Fruit fly (Drosophila melanogaster): ENCODE results near the gene CG4080.

- TF ChIP-seq EcR (GFP tag; optimal IDR thresholded peaks at IDR 0.05) (no peak), usp (GFP tag; optimal IDR thresholded peaks at IDR 0.05) (no peak), CG8478 (optimal IDR thresholded peaks at IDR 0.05) (no peak), psq (optimal IDR thresholded peaks at IDR 0.05) (no peak), pan (optimal IDR thresholded peaks at IDR 0.05) (no peak), Dll (optimal IDR thresholded peaks at IDR 0.05) (no peak)
Measured at dm6 chr3L:9391340-9391980, 7.6 kb downstream of the CG4080 start.
